Worm (Caenorhabditis elegans): Measurements from ENCODE around the gene bath-15.
A peak's percentile ranks its signal among the peaks of the same experiment; 100 is the strongest.

Gene bath-15

DNA sequence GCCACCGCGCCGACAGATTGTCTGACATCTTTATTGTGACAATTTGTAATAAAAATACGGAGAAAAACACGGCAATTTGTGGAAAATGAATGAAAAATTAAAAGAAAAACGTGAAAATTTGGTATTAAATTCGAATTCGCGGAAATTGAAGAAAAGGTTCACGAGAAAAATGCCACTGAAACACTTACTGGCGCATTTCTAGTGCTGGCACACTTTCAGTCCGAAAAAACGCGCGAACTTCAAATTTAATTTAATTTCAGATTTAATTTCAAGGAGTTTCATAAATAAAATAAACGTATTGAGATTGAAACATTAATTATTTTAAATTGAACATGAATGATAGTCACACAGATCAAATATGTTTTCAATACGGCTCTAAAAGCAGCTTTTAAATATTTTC is 19.5 kb upstream of the bath-15 start, which contains the start of gene cyk-7 (continued):
- TF ChIP-seq bed-1 (GFP tag; IDR thresholded peaks at IDR 0.05) (no peak), F57A8.1 (GFP tag; optimal IDR thresholded peaks at IDR 0.05) (no peak), lin-35 (GFP tag; optimal IDR thresholded peaks at IDR 0.05) (peak; percentile 21 to 78 (median 51)), D2030.7 (GFP tag; IDR thresholded peaks at IDR 0.05) (peak; percentile 61), rcor-1 (GFP tag; IDR thresholded peaks at IDR 0.05) (peak; percentile 61), B0336.3 (GFP tag; IDR thresholded peaks at IDR 0.05) (no peak), F49E8.2 (tag; optimal IDR thresholded peaks at IDR 0.05; ENCODE audit: insufficient read depth) (peak; percentile 13), F23B12.7 (tag; optimal IDR thresholded peaks at IDR 0.05; ENCODE audit: insufficient read depth) (peak; percentile 51), F33H1.4 (GFP tag; IDR thresholded peaks at IDR 0.05) (peak; percentile 69), efl-1 (GFP tag; optimal IDR thresholded peaks at IDR 0.05) (peak; percentile 77), xnd-1 (tag; optimal IDR thresholded peaks at IDR 0.05) (peak; percentile 69), lsl-1 (GFP tag; optimal IDR thresholded peaks at IDR 0.05) (peak; percentile 74), snpc-4 (GFP tag; optimal IDR thresholded peaks at IDR 0.05) (no peak), snpc-4 (tag; optimal IDR thresholded peaks at IDR 0.05) (peak in 1 of 4 experiments; percentile 28), nfyb-1 (GFP tag; IDR thresholded peaks at IDR 0.05) (no peak; the same call in 1 of the 2 replicates)

DNA sequence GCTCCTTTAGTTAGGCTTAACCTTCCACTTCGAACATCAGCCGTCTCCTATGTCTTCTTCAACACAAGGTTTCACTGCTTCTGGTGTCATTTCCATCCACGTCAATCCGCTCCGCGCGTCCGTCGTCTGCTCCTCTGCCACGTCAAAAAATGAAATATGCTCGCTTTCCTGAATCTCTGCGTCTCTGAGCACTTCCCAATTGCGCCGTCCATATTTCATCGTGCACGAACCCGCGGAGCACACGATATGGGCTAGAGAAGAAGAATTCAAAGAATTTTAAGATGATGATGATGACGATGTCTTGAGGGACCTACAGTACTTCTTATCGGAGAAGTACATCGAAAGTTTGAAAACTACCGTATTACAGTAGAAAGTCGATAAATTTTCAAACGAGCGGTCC is 17.1 kb upstream of the bath-15 start:
- TF ChIP-seq lin-26 (GFP tag; IDR thresholded peaks at IDR 0.05) (no peak), rcor-1 (GFP tag; IDR thresholded peaks at IDR 0.05) (no peak), nhr-90 (tag; optimal IDR thresholded peaks at IDR 0.05) (no peak), nhr-27 (tag; optimal IDR thresholded peaks at IDR 0.05) (no peak), athp-1 (tag; optimal IDR thresholded peaks at IDR 0.05) (no peak), B0035.1 (tag; optimal IDR thresholded peaks at IDR 0.05) (no peak), nfya-1 (tag; optimal IDR thresholded peaks at IDR 0.05; ENCODE audit: borderline replicate concordance, insufficient read depth) (no peak), Y79H2A.3 (GFP tag; conservative IDR thresholded peaks at IDR 0.05) (no peak), B0019.2 (GFP tag; conservative IDR thresholded peaks at IDR 0.05) (no peak), F37B4.10 (GFP tag; IDR thresholded peaks at IDR 0.05) (no peak), cebp-1 (GFP tag; IDR thresholded peaks at IDR 0.05) (no peak), cebp-1 (tag; optimal IDR thresholded peaks at IDR 0.05) (no peak), ztf-22 (GFP tag; optimal IDR thresholded peaks at IDR 0.05) (no peak), ekl-4 (GFP tag; IDR thresholded peaks at IDR 0.05) (no peak), ceh-58 (GFP tag; IDR thresholded peaks at IDR 0.05) (no peak), repo-1 (tag; optimal IDR thresholded peaks at IDR 0.05) (no peak)

- TF ChIP-seq ztf-6 (GFP tag; IDR thresholded peaks at IDR 0.05), result no peak
Measured at ce11 chrIII:7792209-7792608, 16.4 kb upstream of the bath-15 start.

DNA sequence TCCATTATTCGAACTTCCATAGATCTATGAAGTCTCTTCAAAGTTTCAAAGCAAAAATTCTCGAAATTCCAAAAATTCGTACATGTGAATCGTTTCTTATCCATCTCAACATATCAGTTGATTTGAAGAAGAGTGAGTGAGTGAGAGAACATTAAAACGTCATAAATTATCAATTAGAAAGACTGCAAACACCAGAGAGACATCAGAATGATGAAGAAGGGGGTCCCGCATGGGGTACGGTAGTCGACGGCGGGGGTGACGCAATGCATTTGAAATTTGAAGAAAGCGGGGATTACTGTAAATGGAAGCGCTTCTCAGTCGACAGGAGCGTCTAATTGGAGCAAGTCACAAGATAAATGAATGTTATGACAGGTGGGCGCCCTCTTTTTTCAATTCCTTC is 14.7 kb upstream of the bath-15 start:
- TF ChIP-seq snpc-1.1 (tag; optimal IDR thresholded peaks at IDR 0.05; ENCODE audit: insufficient read depth) (no peak), hlh-26 (GFP tag; conservative IDR thresholded peaks at IDR 0.05) (no peak), B0261.1 (tag; optimal IDR thresholded peaks at IDR 0.05) (no peak), F39B2.1 (GFP tag; IDR thresholded peaks at IDR 0.05) (no peak), tbx-9 (tag; optimal IDR thresholded peaks at IDR 0.05; ENCODE audit: borderline replicate concordance) (no peak), unc-130 (GFP tag; optimal IDR thresholded peaks at IDR 0.05) (no peak), sea-2 (GFP tag; IDR thresholded peaks at IDR 0.05) (no peak), ztf-25 (GFP tag; IDR thresholded peaks at IDR 0.05) (no peak), attf-3 (GFP tag; conservative IDR thresholded peaks at IDR 0.05) (no peak), ztf-26 (tag; optimal IDR thresholded peaks at IDR 0.05) (no peak), mcd-1 (GFP tag; IDR thresholded peaks at IDR 0.05) (no peak), die-1 (tag; optimal IDR thresholded peaks at IDR 0.05) (no peak)

All from whole organism, young adult.